Worm (Caenorhabditis elegans) whole organism, late embryonic: Measurements from ENCODE around the gene C44B9.3.

Source experiments
- ahr-1 ChIP-seq: sonication (generic microtip); optimal IDR thresholded peaks from 2 replicates; lab custom pipeline; 2016; ENCODE audit warnings: missing genetic modification characterization, missing compliant biosample characterization
- ama-1 ChIP-seq: fragments of 150-350 bp; optimal IDR thresholded peaks from 2 replicates; lab custom pipeline; 2014
- ceh-9 ChIP-seq: sonication (generic microtip); optimal IDR thresholded peaks from 2 replicates; lab custom pipeline; 2016; ENCODE audit warnings: mild to moderate bottlenecking, missing genetic modification characterization, inconsistent platforms, missing compliant biosample characterization
- fkh-10 ChIP-seq: fragments of 150-350 bp; optimal IDR thresholded peaks from 2 replicates; lab custom pipeline; 2014; ENCODE audit warnings: missing biosample characterization, missing genetic modification reagents, missing genetic modification characterization
- odd-2 ChIP-seq: sonication (generic microtip); optimal IDR thresholded peaks from 2 replicates; lab custom pipeline; 2017; ENCODE audit warnings: antibody characterized with exemption, mild to moderate bottlenecking, missing genetic modification characterization, missing compliant biosample characterization
- pqm-1 ChIP-seq: sonication (generic microtip); optimal IDR thresholded peaks from 2 replicates; lab custom pipeline; 2016; ENCODE audit warnings: missing genetic modification characterization, missing compliant biosample characterization
- syd-9 ChIP-seq: sonication (generic microtip); optimal IDR thresholded peaks from 2 replicates; lab custom pipeline; 2016; ENCODE audit warnings: mild to moderate bottlenecking, missing genetic modification characterization, moderate library complexity, missing compliant biosample characterization
- tbx-2 ChIP-seq: sonication (generic microtip); optimal IDR thresholded peaks from 2 replicates; lab custom pipeline; 2016; ENCODE audit warnings: missing genetic modification characterization, missing compliant biosample characterization
- unc-42 ChIP-seq: sonication (generic microtip); optimal IDR thresholded peaks from 2 replicates; lab custom pipeline; 2016; ENCODE audit warnings: missing genotype, missing genetic modification characterization, missing compliant biosample characterization

- no peak for TF ChIP-seq tbx-2 (tag; lab: Kevin White, UChicago)
- TF ChIP-seq ama-1: no peak
- TF ChIP-seq ahr-1: no peak
- no peak for TF ChIP-seq fkh-10
- TF ChIP-seq unc-42 (tag; lab: Kevin White, UChicago): no peak
- no peak for TF ChIP-seq odd-2 (tag; lab: Kevin White, UChicago)
- TF ChIP-seq ceh-9 (tag; lab: Kevin White, UChicago): no peak
- TF ChIP-seq syd-9: no peak
- TF ChIP-seq pqm-1 (tag; lab: Kevin White, UChicago): no peak
Measured at ce11 chrIII:10920044-10920443, 40.1 kb upstream of the C44B9.3 start, which contains the start of gene vab-7.
